Worm (Caenorhabditis elegans) whole organism, L1 larva: ENCODE data around the gene oat-1.
A peak's percentile ranks its signal among the peaks of the same experiment; 100 is the strongest.

Source experiments
- C04F5.9 ChIP-seq: sonication (generic microtip); optimal IDR thresholded peaks from 2 replicates; lab custom pipeline; 2016; ENCODE audit warnings: missing genetic modification characterization, missing compliant biosample characterization
- aha-1 ChIP-seq: fragments of 150-350 bp; optimal IDR thresholded peaks from 2 replicates; lab custom pipeline; 2014; ENCODE audit warnings: missing biosample characterization, missing genetic modification characterization
- aly-2 ChIP-seq: fragments of 150-350 bp; optimal IDR thresholded peaks from 2 replicates; lab custom pipeline; 2014; ENCODE audit warnings: missing biosample characterization, missing genetic modification characterization
- ama-1 ChIP-seq: fragments of 150-350 bp; optimal IDR thresholded peaks from 2 replicates; lab custom pipeline; 2014
- blmp-1 ChIP-seq: fragments of 150-350 bp; optimal IDR thresholded peaks from 2 replicates; lab custom pipeline; 2014; ENCODE audit warnings: missing biosample characterization, missing genetic modification characterization
- ceh-8 ChIP-seq: fragments of 200-800 bp; sonication (Bioruptor generic); optimal IDR thresholded peaks from 2 replicates; lab custom pipeline; 2018; ENCODE audit warnings: mild to moderate bottlenecking, missing genetic modification characterization, moderate library complexity, missing compliant biosample characterization
- ceh-82 ChIP-seq, 3 experiments: fragments of 150-350 bp in 1 of 3; sonication (generic microtip) in 2 of 3; optimal IDR thresholded peaks; 2 replicates each; lab custom pipeline; 2014 to 2017; ENCODE audit warnings: missing biosample characterization in 3 of 3, missing genetic modification characterization in 3 of 3
- ceh-88 ChIP-seq: fragments of 200-800 bp; sonication (Bioruptor generic); IDR thresholded peaks from 2 replicates; pipeline ENCODE4 v1.3.6; 2022; ENCODE audit warnings: missing genetic modification characterization, missing compliant biosample characterization
- efl-1 ChIP-seq, 4 experiments: fragments of 150-350 bp; optimal IDR thresholded peaks in 3 of 4; peaks in 1 of 4; 1 replicate in 1 of 4; 2 replicates in 3 of 4; lab custom pipeline; 2014; ENCODE audit warnings: missing biosample characterization in 2 of 4, missing genetic modification characterization in 2 of 4, missing genetic modification reagents in 2 of 4
- efl-3 ChIP-seq: fragments of 200-800 bp; sonication (Bioruptor generic); optimal IDR thresholded peaks from 2 replicates; lab custom pipeline; 2018; ENCODE audit warnings: mild to moderate bottlenecking, missing genetic modification characterization, missing compliant biosample characterization
- egl-13 ChIP-seq: sonication (generic microtip); optimal IDR thresholded peaks from 2 replicates; lab custom pipeline; 2016; ENCODE audit warnings: missing genotype, missing genetic modification reagents, missing genetic modification characterization, missing compliant biosample characterization
- egl-27 ChIP-seq, 2 experiments: fragments of 150-350 bp in 1 of 2; sonication (generic microtip); optimal IDR thresholded peaks; 3 replicates each; lab custom pipeline; 2017 to 2018; ENCODE audit warnings: missing biosample characterization in 2 of 2, missing genetic modification characterization in 2 of 2, missing genetic modification reagents in 2 of 2
- elt-3 ChIP-seq, 6 experiments: fragments of 150-350 bp in 1 of 6; sonication (generic microtip); optimal IDR thresholded peaks; 2 replicates each; lab custom pipeline; 2017 to 2018; ENCODE audit warnings: missing biosample characterization in 6 of 6, missing genetic modification characterization in 6 of 6, inconsistent platforms in 1 of 6
- ets-5 ChIP-seq: fragments of 200-800 bp; sonication (Bioruptor generic); IDR thresholded peaks from 2 replicates; pipeline ENCODE4 v1.3.6; 2022; ENCODE audit warnings: missing genetic modification characterization, missing compliant biosample characterization
- fkh-10 ChIP-seq: sonication (generic microtip); optimal IDR thresholded peaks from 2 replicates; lab custom pipeline; 2017; ENCODE audit warnings: missing biosample characterization, missing genetic modification reagents, missing genetic modification characterization
- grh-1 ChIP-seq: fragments of 200-800 bp; sonication (Bioruptor generic); IDR thresholded peaks from 2 replicates; pipeline ENCODE4 v1.3.6; 2022; ENCODE audit warnings: missing genetic modification reagents, missing genetic modification characterization, missing compliant biosample characterization
- hlh-17 ChIP-seq: fragments of 200-800 bp; sonication (Bioruptor generic); optimal IDR thresholded peaks from 2 replicates; lab custom pipeline; 2018; ENCODE audit warnings: missing genetic modification characterization, mild to moderate bottlenecking, missing compliant biosample characterization, moderate library complexity, borderline replicate concordance
- hpl-2 ChIP-seq: fragments of 150-350 bp; optimal IDR thresholded peaks from 2 replicates; lab custom pipeline; 2014; ENCODE audit warnings: missing biosample characterization, missing genetic modification reagents, missing genetic modification characterization
- irx-1 ChIP-seq: sonication (generic microtip); optimal IDR thresholded peaks from 2 replicates; lab custom pipeline; 2016; ENCODE audit warnings: missing genetic modification characterization, missing compliant biosample characterization
- isw-1 ChIP-seq: fragments of 200-800 bp; sonication (Bioruptor generic); IDR thresholded peaks from 2 replicates; pipeline ENCODE4 v1.3.6; 2022; ENCODE audit warnings: missing genetic modification characterization, missing compliant biosample characterization
- jun-1 ChIP-seq: fragments of 150-350 bp; optimal IDR thresholded peaks from 2 replicates; lab custom pipeline; 2014; ENCODE audit warnings: missing biosample characterization, missing genetic modification reagents, missing genetic modification characterization
- lin-13 ChIP-seq: fragments of 150-350 bp; optimal IDR thresholded peaks from 2 replicates; lab custom pipeline; 2014; ENCODE audit warnings: missing biosample characterization, missing genetic modification reagents, missing genetic modification characterization
- lin-14 ChIP-seq: fragments of 200-800 bp; sonication (Bioruptor generic); optimal IDR thresholded peaks from 2 replicates; lab custom pipeline; 2018; ENCODE audit warnings: mild to moderate bottlenecking, missing genetic modification characterization, moderate library complexity, missing compliant biosample characterization
- lin-15B ChIP-seq: fragments of 150-350 bp; sonication (generic microtip); optimal IDR thresholded peaks from 3 replicates; lab custom pipeline; 2014; ENCODE audit warnings: missing biosample characterization, missing genetic modification characterization
- lin-35 ChIP-seq, 2 experiments: fragments of 150-350 bp; optimal IDR thresholded peaks; 2 replicates each; lab custom pipeline; 2014; ENCODE audit warnings: missing biosample characterization in 2 of 2, missing genetic modification characterization in 2 of 2, missing genetic modification reagents in 2 of 2
- lin-39 ChIP-seq: fragments of 150-350 bp; optimal IDR thresholded peaks from 2 replicates; lab custom pipeline; 2014; ENCODE audit warnings: missing biosample characterization, missing genetic modification reagents, missing genetic modification characterization
- lir-3 ChIP-seq: sonication (generic microtip); optimal IDR thresholded peaks from 2 replicates; lab custom pipeline; 2016; ENCODE audit warnings: mild to moderate bottlenecking, missing genetic modification characterization, moderate library complexity, missing compliant biosample characterization; ENCODE audit not compliant: poor library complexity
- lsy-2 ChIP-seq, 2 experiments: fragments of 150-350 bp; optimal IDR thresholded peaks; 2 replicates each; lab custom pipeline; 2014; ENCODE audit warnings: missing biosample characterization in 2 of 2, missing genetic modification characterization in 2 of 2
- mef-2 ChIP-seq: fragments of 150-350 bp; optimal IDR thresholded peaks from 2 replicates; lab custom pipeline; 2014; ENCODE audit warnings: missing biosample characterization, missing genetic modification characterization
- mep-1 ChIP-seq: fragments of 150-350 bp; optimal IDR thresholded peaks from 2 replicates; lab custom pipeline; 2014; ENCODE audit warnings: missing biosample characterization, missing genetic modification characterization
- nhr-47 ChIP-seq: sonication (generic microtip); optimal IDR thresholded peaks from 2 replicates; lab custom pipeline; 2016; ENCODE audit warnings: mild to moderate bottlenecking, missing genetic modification characterization, moderate library complexity, missing compliant biosample characterization
- nhr-71 ChIP-seq: sonication (generic microtip); optimal IDR thresholded peaks from 2 replicates; lab custom pipeline; 2016; ENCODE audit warnings: mild to moderate bottlenecking, missing genetic modification characterization, moderate library complexity, missing compliant biosample characterization
- nhr-77 ChIP-seq: fragments of 150-350 bp; optimal IDR thresholded peaks from 2 replicates; lab custom pipeline; 2014; ENCODE audit warnings: missing biosample characterization, missing genetic modification characterization
- nhr-84 ChIP-seq: sonication (generic microtip); optimal IDR thresholded peaks from 2 replicates; lab custom pipeline; 2017; ENCODE audit warnings: missing biosample characterization, missing genetic modification characterization
- nhr-85 ChIP-seq: sonication (generic microtip); peaks from one replicate; lab custom pipeline; 2016; ENCODE audit warnings: missing genetic modification characterization, inconsistent platforms, missing compliant biosample characterization
- pax-3 ChIP-seq: fragments of 200-800 bp; sonication (Bioruptor generic); optimal IDR thresholded peaks from 2 replicates; lab custom pipeline; 2018; ENCODE audit warnings: mild to moderate bottlenecking, missing genetic modification characterization, moderate library complexity, missing compliant biosample characterization
- pqm-1 ChIP-seq: sonication (generic microtip); optimal IDR thresholded peaks from 3 replicates; lab custom pipeline; 2017; ENCODE audit warnings: missing biosample characterization, missing genetic modification characterization
- rnt-1 ChIP-seq: sonication (generic microtip); optimal IDR thresholded peaks from 2 replicates; lab custom pipeline; 2016; ENCODE audit warnings: mild to moderate bottlenecking, missing genetic modification characterization, moderate library complexity, missing compliant biosample characterization
- skn-1 ChIP-seq: fragments of 150-350 bp; optimal IDR thresholded peaks from 2 replicates; lab custom pipeline; 2014; ENCODE audit warnings: missing biosample characterization, missing genetic modification characterization
- snpc-4 ChIP-seq: fragments of 150-350 bp; optimal IDR thresholded peaks from 2 replicates; lab custom pipeline; 2014; ENCODE audit warnings: missing biosample characterization, missing genetic modification characterization
- snu-23 ChIP-seq: sonication (generic microtip); optimal IDR thresholded peaks from 2 replicates; lab custom pipeline; 2016; ENCODE audit warnings: missing genetic modification characterization, missing compliant biosample characterization
- sox-4 ChIP-seq: sonication (generic microtip); optimal IDR thresholded peaks from 2 replicates; lab custom pipeline; 2016; ENCODE audit warnings: missing genetic modification characterization, missing compliant biosample characterization
- swsn-7 ChIP-seq: sonication (generic microtip); optimal IDR thresholded peaks from 2 replicates; lab custom pipeline; 2016; ENCODE audit warnings: missing genetic modification characterization, missing compliant biosample characterization
- tlp-1 ChIP-seq: fragments of 150-350 bp; optimal IDR thresholded peaks from 2 replicates; lab custom pipeline; 2014; ENCODE audit warnings: missing biosample characterization, missing genetic modification characterization
- unc-30 ChIP-seq: sonication (generic microtip); optimal IDR thresholded peaks from 2 replicates; lab custom pipeline; 2017; ENCODE audit warnings: missing biosample characterization, missing genetic modification characterization
- unc-62 ChIP-seq: fragments of 150-350 bp; optimal IDR thresholded peaks from 2 replicates; lab custom pipeline; 2014; ENCODE audit warnings: missing biosample characterization, missing genetic modification reagents, missing genetic modification characterization
- unc-86 ChIP-seq: sonication (generic microtip); optimal IDR thresholded peaks from 2 replicates; lab custom pipeline; 2016; ENCODE audit warnings: missing genetic modification characterization, missing compliant biosample characterization
- vab-15 ChIP-seq: sonication (generic microtip); optimal IDR thresholded peaks from 2 replicates; lab custom pipeline; 2017; ENCODE audit warnings: missing genotype, mild to moderate bottlenecking, missing genetic modification characterization, missing compliant biosample characterization
- xbp-1 ChIP-seq: sonication (generic microtip); optimal IDR thresholded peaks from 2 replicates; lab custom pipeline; 2016; ENCODE audit warnings: missing genetic modification characterization, missing compliant biosample characterization
- zag-1 ChIP-seq: fragments of 150-350 bp; optimal IDR thresholded peaks from 2 replicates; lab custom pipeline; 2014; ENCODE audit warnings: missing biosample characterization, missing genetic modification characterization
- zip-4 ChIP-seq: fragments of 200-800 bp; sonication (Bioruptor generic); optimal IDR thresholded peaks from 2 replicates; lab custom pipeline; 2018; ENCODE audit warnings: mild to moderate bottlenecking, missing genetic modification characterization, moderate library complexity, missing compliant biosample characterization
- ztf-11 ChIP-seq, 2 experiments: sonication (generic microtip); optimal IDR thresholded peaks; 2 replicates each; lab custom pipeline; 2016 to 2017; ENCODE audit warnings: missing genetic modification characterization in 2 of 2, missing biosample characterization in 1 of 2, missing compliant biosample characterization in 1 of 2
- ztf-4 ChIP-seq: fragments of 150-350 bp; optimal IDR thresholded peaks from 2 replicates; lab custom pipeline; 2014; ENCODE audit warnings: missing biosample characterization, missing genetic modification characterization

The oat-1 gene

ce11 chrIV:8498773-8499360 is 26.5 kb upstream of the oat-1 start, which contains the start of the genes acdh-13 and mesp-1 (continued):
- TF ChIP-seq unc-86 (tag; lab: Kevin White, UChicago) (peak; percentile 10), swsn-7 (tag; lab: Kevin White, UChicago) (peak; percentile 43), elt-3 (tag; optimal IDR thresholded peaks at IDR 0.05; lab: Kevin White, UChicago) (peak in 1 of 6 experiments; percentile 27), lsy-2 (tag; optimal IDR thresholded peaks at IDR 0.05; lab: Kevin White, UChicago) (peak; percentile 43 to 66), unc-62 (GFP tag; lab: Kevin White, UChicago) (no peak), efl-1 (optimal IDR thresholded peaks at IDR 0.05; lab: Kevin White, UChicago) (peak; percentile 92 to 93), efl-1 (GFP tag; optimal IDR thresholded peaks at IDR 0.05 in 1 of 2; lab: Kevin White, UChicago) (peak; percentile 92 to 99), ceh-82 (tag; optimal IDR thresholded peaks at IDR 0.05; lab: Kevin White, UChicago) (peak in 1 of 3 experiments; percentile 24), egl-27 (tag; optimal IDR thresholded peaks at IDR 0.05; lab: Kevin White, UChicago) (no peak), ceh-8 (GFP tag; lab: Kevin White, UChicago) (no peak), nhr-85 (peak; percentile 62), skn-1 (tag; lab: Kevin White, UChicago) (peak; percentile 31), blmp-1 (tag; lab: Kevin White, UChicago) (peak; percentile 16), lin-35 (GFP tag; optimal IDR thresholded peaks at IDR 0.05; lab: Kevin White, UChicago) (peak; percentile 92 to 94), hpl-2 (GFP tag; lab: Kevin White, UChicago) (no peak), pqm-1 (no peak), hlh-17 (GFP tag; lab: Kevin White, UChicago) (no peak), lir-3 (tag; lab: Kevin White, UChicago) (peak; percentile 82), zip-4 (GFP tag; lab: Kevin White, UChicago) (no peak), tlp-1 (tag; lab: Kevin White, UChicago) (no peak), jun-1 (no peak), ztf-11 (tag; optimal IDR thresholded peaks at IDR 0.05; lab: Kevin White, UChicago) (peak in 1 of 2 experiments; percentile 66), nhr-47 (peak; percentile 70), pax-3 (peak; percentile 64), C04F5.9 (no peak), irx-1 (tag; lab: Kevin White, UChicago) (peak; percentile 69), ama-1 (lab: Kevin White, UChicago) (no peak), nhr-84 (no peak), ztf-4 (tag; lab: Kevin White, UChicago) (no peak), vab-15 (no peak), grh-1 (no peak), aly-2 (tag; lab: Kevin White, UChicago) (no peak), mep-1 (tag; lab: Kevin White, UChicago) (peak; percentile 39), mef-2 (no peak), nhr-77 (no peak), lin-13 (peak; percentile 3), ceh-88 (GFP tag; lab: Robert Waterston, UW) (no peak), snu-23 (GFP tag; lab: Kevin White, UChicago) (peak; percentile 64), rnt-1 (tag; lab: Kevin White, UChicago) (peak; percentile 95), ets-5 (GFP tag; lab: Robert Waterston, UW) (no peak), unc-30 (tag; lab: Kevin White, UChicago) (no peak), fkh-10 (GFP tag; lab: Kevin White, UChicago) (no peak), efl-3 (GFP tag; lab: Kevin White, UChicago) (no peak), xbp-1 (peak; percentile 35), sox-4 (tag; lab: Kevin White, UChicago) (peak; percentile 19), zag-1 (no peak), aha-1 (tag; lab: Kevin White, UChicago) (no peak), lin-39 (tag; lab: Kevin White, UChicago) (no peak), snpc-4 (peak; percentile 20), isw-1 (GFP tag; lab: Robert Waterston, UW) (no peak), nhr-71 (tag; lab: Kevin White, UChicago) (peak; percentile 67), egl-13 (tag; lab: Kevin White, UChicago) (peak; percentile 61), lin-15B (tag; lab: Kevin White, UChicago) (no peak), lin-14 (GFP tag; lab: Kevin White, UChicago) (no peak)
